Fruit fly (Drosophila melanogaster): ENCODE data around the gene CG14989.

CG14989 gene

dm6 chr3L:4138804-4139521 lies 51.6 kb downstream of the CG14989 start, which contains the start of the genes Rop and Ras64B (continued):
- TF ChIP-seq ATbp (GFP tag; optimal IDR thresholded peaks at IDR 0.05), result no peak
- TF ChIP-seq Fer1 (GFP tag; optimal IDR thresholded peaks at IDR 0.05), result peak; percentile 66
- peak; percentile 1 for TF ChIP-seq zfh2 (GFP tag; optimal IDR thresholded peaks at IDR 0.05)
- TF ChIP-seq CG14050 (GFP tag; IDR thresholded peaks at IDR 0.05), result no peak
- peak; percentile 52 for TF ChIP-seq CG12391 (tag; optimal IDR thresholded peaks at IDR 0.05)
- TF ChIP-seq cwo (GFP tag; optimal IDR thresholded peaks at IDR 0.05), result no peak
- peak; percentile 3 for TF ChIP-seq NfI (GFP tag; optimal IDR thresholded peaks at IDR 0.05)
- TF ChIP-seq Hmr (GFP tag; optimal IDR thresholded peaks at IDR 0.05), result peak; percentile 65
- TF ChIP-seq CG3407 (GFP tag; optimal IDR thresholded peaks at IDR 0.05), result no peak
- no peak for TF ChIP-seq CG14667 (GFP tag; IDR thresholded peaks at IDR 0.05)
- peak; percentile 28; the same call in 2 of the 3 replicates for TF ChIP-seq Doc3 (GFP tag; IDR thresholded peaks at IDR 0.05; ENCODE audit: partially characterized antibody)
- peak; percentile 57; the same call in 2 of the 3 replicates for TF ChIP-seq CG34422 (GFP tag; IDR thresholded peaks at IDR 0.05)
- peak; percentile 73 for TF ChIP-seq Lhr (GFP tag; optimal IDR thresholded peaks at IDR 0.05)
- TF ChIP-seq CG7786 (GFP tag; optimal IDR thresholded peaks at IDR 0.05), result peak; percentile 15
- no peak for TF ChIP-seq CG6254 (GFP tag; optimal IDR thresholded peaks at IDR 0.05)
- peak; percentile 89 for TF ChIP-seq Ets65A (GFP tag)
- TF ChIP-seq CG17912 (GFP tag; optimal IDR thresholded peaks at IDR 0.05), result no peak
- peak; percentile 86 for TF ChIP-seq CG34224 (GFP tag; IDR thresholded peaks at IDR 0.05; ENCODE audit: partially characterized antibody)
- no peak for TF ChIP-seq ham (GFP tag; IDR thresholded peaks at IDR 0.05)
- no peak for TF ChIP-seq Rx (GFP tag; IDR thresholded peaks at IDR 0.05)
- no peak for TF ChIP-seq z (GFP tag; IDR thresholded peaks at IDR 0.05)
- TF ChIP-seq unc-4 (GFP tag; IDR thresholded peaks at IDR 0.05; ENCODE audit: partially characterized antibody), result peak; percentile 89
- TF ChIP-seq CG10267 (tag; optimal IDR thresholded peaks at IDR 0.05), result peak; percentile 67
- no peak for TF ChIP-seq H2.0 (GFP tag; IDR thresholded peaks at IDR 0.05)
- no peak; the same call in none of the 2 replicates for TF ChIP-seq sob (GFP tag; IDR thresholded peaks at IDR 0.05)
- no peak for TF ChIP-seq CG5953 (GFP tag; IDR thresholded peaks at IDR 0.05)
- TF ChIP-seq pita (GFP tag; optimal IDR thresholded peaks at IDR 0.05), result peak; percentile 71
- TF ChIP-seq HLH3B (GFP tag; IDR thresholded peaks at IDR 0.05), result no peak
- no peak for TF ChIP-seq CG3065 (GFP tag; optimal IDR thresholded peaks at IDR 0.05)
- peak; percentile 21 for TF ChIP-seq NC2α (GFP tag; optimal IDR thresholded peaks at IDR 0.05)
- TF ChIP-seq CG31388 (GFP tag; optimal IDR thresholded peaks at IDR 0.05), result no peak
- no peak for TF ChIP-seq CG5180 (GFP tag; optimal IDR thresholded peaks at IDR 0.05)
- no peak for TF ChIP-seq Dip2 (GFP tag; IDR thresholded peaks at IDR 0.05)
- no peak for TF ChIP-seq hkb (optimal IDR thresholded peaks at IDR 0.05)
- TF ChIP-seq hkb (GFP tag; IDR thresholded peaks at IDR 0.05), result no peak
- TF ChIP-seq ewg (GFP tag; optimal IDR thresholded peaks at IDR 0.05), result peak; percentile 5
- peak; percentile 63 for TF ChIP-seq CG10543 (GFP tag; optimal IDR thresholded peaks at IDR 0.05)
- TF ChIP-seq Pdp1 (GFP tag; optimal IDR thresholded peaks at IDR 0.05), result peak in 1 of 2 experiments; percentile 40
- no peak for TF ChIP-seq E2f1 (GFP tag; IDR thresholded peaks at IDR 0.05)
- no peak for TF ChIP-seq CG7556 (GFP tag; optimal IDR thresholded peaks at IDR 0.05)
- TF ChIP-seq CG14441 (GFP tag; IDR thresholded peaks at IDR 0.05), result no peak
- TF ChIP-seq stwl (tag; optimal IDR thresholded peaks at IDR 0.05), result peak; percentile 41
- TF ChIP-seq CG10209 (GFP tag; optimal IDR thresholded peaks at IDR 0.05), result no peak
- peak; percentile 62 for TF ChIP-seq Jarid2 (GFP tag; optimal IDR thresholded peaks at IDR 0.05)
- TF ChIP-seq Sin3A (optimal IDR thresholded peaks at IDR 0.05), result peak; percentile 91
- no peak for TF ChIP-seq Xrp1 (GFP tag; IDR thresholded peaks at IDR 0.05)
- TF ChIP-seq CG1832 (GFP tag; optimal IDR thresholded peaks at IDR 0.05), result no peak
- TF ChIP-seq Bteb2 (GFP tag; optimal IDR thresholded peaks at IDR 0.05), result peak; percentile 44
- TF ChIP-seq Adf1 (GFP tag; IDR thresholded peaks at IDR 0.05), result peak; percentile 56
- TF ChIP-seq da (GFP tag; optimal IDR thresholded peaks at IDR 0.05), result peak; percentile 14

Measured in whole organism, embryonic.